Worm (Caenorhabditis elegans) whole organism, late embryonic: ENCODE data around the gene F22B5.4.
A peak's percentile ranks its signal among the peaks of the same experiment; 100 is the strongest.

Source experiments
- C08G9.2 ChIP-seq: sonication (generic microtip); optimal IDR thresholded peaks from 2 replicates; lab custom pipeline; 2016; ENCODE audit warnings: mild to moderate bottlenecking, missing genetic modification characterization, moderate library complexity, missing compliant biosample characterization
- C38D4.7 ChIP-seq: fragments of 200-800 bp; sonication (Bioruptor generic); optimal IDR thresholded peaks from 2 replicates; lab custom pipeline; 2018; ENCODE audit warnings: mild to moderate bottlenecking, missing genetic modification characterization, moderate library complexity, missing compliant biosample characterization
- F13H6.1 ChIP-seq: sonication (generic microtip); optimal IDR thresholded peaks from 2 replicates; lab custom pipeline; 2016; ENCODE audit warnings: missing genetic modification characterization, missing compliant biosample characterization
- K02D7.2 ChIP-seq: sonication (generic microtip); optimal IDR thresholded peaks from 2 replicates; lab custom pipeline; 2017; ENCODE audit warnings: mild to moderate bottlenecking, missing genetic modification characterization, missing compliant biosample characterization
- K09A11.1 ChIP-seq: sonication (generic microtip); optimal IDR thresholded peaks from 2 replicates; lab custom pipeline; 2017; ENCODE audit warnings: antibody characterized with exemption, mild to moderate bottlenecking, missing genetic modification characterization, missing compliant biosample characterization; ENCODE audit not compliant: insufficient read depth
- Y22D7AL.16 ChIP-seq: sonication (generic microtip); optimal IDR thresholded peaks from 2 replicates; lab custom pipeline; 2016; ENCODE audit warnings: missing genetic modification characterization, missing compliant biosample characterization
- ahr-1 ChIP-seq: sonication (generic microtip); optimal IDR thresholded peaks from 2 replicates; lab custom pipeline; 2016; ENCODE audit warnings: missing genetic modification characterization, missing compliant biosample characterization
- ama-1 ChIP-seq: fragments of 150-350 bp; optimal IDR thresholded peaks from 2 replicates; lab custom pipeline; 2014
- ceh-14 ChIP-seq: sonication (generic microtip); optimal IDR thresholded peaks from 2 replicates; lab custom pipeline; 2016; ENCODE audit warnings: missing genotype, missing genetic modification characterization, missing compliant biosample characterization
- ceh-18 ChIP-seq: sonication (generic microtip); optimal IDR thresholded peaks from 2 replicates; lab custom pipeline; 2016; ENCODE audit warnings: missing genetic modification characterization, missing compliant biosample characterization
- ceh-19 ChIP-seq: fragments of 200-800 bp; sonication (Bioruptor generic); optimal IDR thresholded peaks from 2 replicates; lab custom pipeline; 2018; ENCODE audit warnings: mild to moderate bottlenecking, missing genetic modification characterization, missing compliant biosample characterization
- ceh-22 ChIP-seq: sonication (generic microtip); optimal IDR thresholded peaks from 2 replicates; lab custom pipeline; 2017; ENCODE audit warnings: missing biosample characterization, missing genetic modification characterization
- ceh-24 ChIP-seq: sonication (generic microtip); optimal IDR thresholded peaks from 2 replicates; lab custom pipeline; 2016; ENCODE audit warnings: mild to moderate bottlenecking, missing genetic modification characterization, missing compliant biosample characterization
- ceh-31 ChIP-seq: sonication (generic microtip); optimal IDR thresholded peaks from 2 replicates; lab custom pipeline; 2016; ENCODE audit warnings: missing genetic modification characterization, missing compliant biosample characterization
- ceh-34 ChIP-seq: sonication (generic microtip); optimal IDR thresholded peaks from 2 replicates; lab custom pipeline; 2016; ENCODE audit warnings: mild to moderate bottlenecking, missing genetic modification characterization, missing compliant biosample characterization
- ceh-45 ChIP-seq: fragments of 200-800 bp; sonication (Bioruptor generic); IDR thresholded peaks from 2 replicates; pipeline ENCODE4 v1.3.6; 2022; ENCODE audit warnings: missing genetic modification reagents, missing genetic modification characterization, missing compliant biosample characterization
- ceh-6 ChIP-seq: fragments of 200-800 bp; sonication (Bioruptor generic); optimal IDR thresholded peaks from 2 replicates; lab custom pipeline; 2018; ENCODE audit warnings: mild to moderate bottlenecking, missing genetic modification characterization, missing compliant biosample characterization
- che-1 ChIP-seq: sonication (generic microtip); optimal IDR thresholded peaks from 2 replicates; lab custom pipeline; 2016; ENCODE audit warnings: mild to moderate bottlenecking, missing genetic modification characterization, missing compliant biosample characterization
- dmd-4 ChIP-seq: sonication (generic microtip); optimal IDR thresholded peaks from 2 replicates; lab custom pipeline; 2016; ENCODE audit warnings: borderline replicate concordance, missing genetic modification characterization, missing compliant biosample characterization
- dve-1 ChIP-seq: sonication (generic microtip); optimal IDR thresholded peaks from 2 replicates; lab custom pipeline; 2017; ENCODE audit warnings: antibody characterized with exemption, mild to moderate bottlenecking, missing genetic modification characterization, missing compliant biosample characterization
- elt-4 ChIP-seq: sonication (generic microtip); optimal IDR thresholded peaks from 2 replicates; lab custom pipeline; 2016; ENCODE audit warnings: missing genetic modification characterization, missing compliant biosample characterization
- fax-1 ChIP-seq: sonication (generic microtip); optimal IDR thresholded peaks from 2 replicates; lab custom pipeline; 2016; ENCODE audit warnings: missing genotype, missing genetic modification characterization, missing compliant biosample characterization
- fkh-10 ChIP-seq: fragments of 150-350 bp; optimal IDR thresholded peaks from 2 replicates; lab custom pipeline; 2014; ENCODE audit warnings: missing biosample characterization, missing genetic modification reagents, missing genetic modification characterization
- fkh-6 ChIP-seq: sonication (generic microtip); optimal IDR thresholded peaks from 2 replicates; lab custom pipeline; 2016; ENCODE audit warnings: missing genetic modification characterization, missing compliant biosample characterization
- gmeb-2 ChIP-seq: sonication (generic microtip); optimal IDR thresholded peaks from 2 replicates; lab custom pipeline; 2016; ENCODE audit warnings: missing genetic modification characterization, inconsistent platforms, missing compliant biosample characterization
- hlh-13 ChIP-seq: fragments of 200-800 bp; sonication (Bioruptor generic); optimal IDR thresholded peaks from 2 replicates; lab custom pipeline; 2018; ENCODE audit warnings: mild to moderate bottlenecking, missing genetic modification characterization, missing compliant biosample characterization
- hlh-30 ChIP-seq: sonication (generic microtip); optimal IDR thresholded peaks from 2 replicates; lab custom pipeline; 2017; ENCODE audit warnings: antibody characterized with exemption, missing genetic modification characterization, missing compliant biosample characterization; ENCODE audit not compliant: insufficient read depth
- lim-6 ChIP-seq: sonication (generic microtip); optimal IDR thresholded peaks from 2 replicates; lab custom pipeline; 2016; ENCODE audit warnings: missing genetic modification characterization, missing compliant biosample characterization
- lin-11 ChIP-seq: fragments of 200-800 bp; sonication (Bioruptor generic); optimal IDR thresholded peaks from 2 replicates; lab custom pipeline; 2018; ENCODE audit warnings: mild to moderate bottlenecking, missing genetic modification characterization, missing compliant biosample characterization
- madf-2 ChIP-seq: sonication (generic microtip); optimal IDR thresholded peaks from 2 replicates; lab custom pipeline; 2017; ENCODE audit warnings: missing genetic modification characterization, missing compliant biosample characterization
- mec-3 ChIP-seq: sonication (generic microtip); optimal IDR thresholded peaks from 2 replicates; lab custom pipeline; 2016; ENCODE audit warnings: borderline replicate concordance, missing genetic modification characterization, missing compliant biosample characterization
- nfya-1 ChIP-seq: sonication (generic microtip); optimal IDR thresholded peaks from 2 replicates; lab custom pipeline; 2017; ENCODE audit warnings: missing genetic modification characterization, mild to moderate bottlenecking, missing compliant biosample characterization, antibody characterized with exemption, moderate library complexity
- nhr-11 ChIP-seq: fragments of 150-350 bp; optimal IDR thresholded peaks from 2 replicates; lab custom pipeline; 2014; ENCODE audit warnings: missing biosample characterization, missing genetic modification characterization
- nhr-232 ChIP-seq: sonication (generic microtip); optimal IDR thresholded peaks from 2 replicates; lab custom pipeline; 2016; ENCODE audit warnings: missing genetic modification characterization, missing compliant biosample characterization
- odd-2 ChIP-seq: sonication (generic microtip); optimal IDR thresholded peaks from 2 replicates; lab custom pipeline; 2017; ENCODE audit warnings: antibody characterized with exemption, mild to moderate bottlenecking, missing genetic modification characterization, missing compliant biosample characterization
- pat-9 ChIP-seq: fragments of 200-800 bp; sonication (Bioruptor generic); optimal IDR thresholded peaks from 2 replicates; lab custom pipeline; 2018; ENCODE audit warnings: mild to moderate bottlenecking, missing genetic modification characterization, moderate library complexity, missing compliant biosample characterization
- pha-4 ChIP-seq: fragments of 150-350 bp; optimal IDR thresholded peaks from 2 replicates; lab custom pipeline; 2018; ENCODE audit warnings: missing biosample characterization, missing genetic modification reagents, missing genetic modification characterization
- pqm-1 ChIP-seq: sonication (generic microtip); optimal IDR thresholded peaks from 2 replicates; lab custom pipeline; 2016; ENCODE audit warnings: missing genetic modification characterization, missing compliant biosample characterization
- pros-1 ChIP-seq: fragments of 150-350 bp; optimal IDR thresholded peaks from 2 replicates; lab custom pipeline; 2014; ENCODE audit warnings: missing biosample characterization, missing genetic modification reagents, missing genetic modification characterization
- ref-2 ChIP-seq: sonication (generic microtip); optimal IDR thresholded peaks from 2 replicates; lab custom pipeline; 2016; ENCODE audit warnings: missing genetic modification characterization, missing compliant biosample characterization
- rnt-1 ChIP-seq: sonication (generic microtip); optimal IDR thresholded peaks from 2 replicates; lab custom pipeline; 2016; ENCODE audit warnings: missing genetic modification characterization, missing compliant biosample characterization
- sox-2 ChIP-seq: fragments of 200-800 bp; sonication (Bioruptor generic); IDR thresholded peaks from 2 replicates; pipeline ENCODE4 v1.3.6; 2022; ENCODE audit warnings: missing genetic modification reagents, missing genetic modification characterization, missing compliant biosample characterization
- sox-4 ChIP-seq: sonication (generic microtip); optimal IDR thresholded peaks from 2 replicates; lab custom pipeline; 2017; ENCODE audit warnings: mild to moderate bottlenecking, missing genetic modification characterization, inconsistent platforms, missing compliant biosample characterization
- syd-9 ChIP-seq: sonication (generic microtip); optimal IDR thresholded peaks from 2 replicates; lab custom pipeline; 2016; ENCODE audit warnings: mild to moderate bottlenecking, missing genetic modification characterization, moderate library complexity, missing compliant biosample characterization
- tbx-2 ChIP-seq: sonication (generic microtip); optimal IDR thresholded peaks from 2 replicates; lab custom pipeline; 2016; ENCODE audit warnings: missing genetic modification characterization, missing compliant biosample characterization
- unc-86 ChIP-seq: sonication (generic microtip); optimal IDR thresholded peaks from 2 replicates; lab custom pipeline; 2016; ENCODE audit warnings: missing genetic modification characterization, missing compliant biosample characterization
- zip-5 ChIP-seq: sonication (generic microtip); optimal IDR thresholded peaks from 2 replicates; lab custom pipeline; 2016; ENCODE audit warnings: missing genetic modification characterization, missing compliant biosample characterization
- ztf-16 ChIP-seq: sonication (generic microtip); optimal IDR thresholded peaks from 2 replicates; lab custom pipeline; 2017; ENCODE audit warnings: missing genetic modification characterization, missing compliant biosample characterization

The F22B5.4 gene

ce11 chrII:8496184-8496583 lies 46.7 kb downstream of the F22B5.4 start:
- TF ChIP-seq lim-6 (tag; lab: Kevin White, UChicago) (no peak), ceh-19 (GFP tag; lab: Kevin White, UChicago) (no peak), pqm-1 (tag; lab: Kevin White, UChicago) (no peak), sox-4 (tag; lab: Kevin White, UChicago) (no peak), ceh-31 (no peak), odd-2 (tag; lab: Kevin White, UChicago) (no peak), ztf-16 (tag; lab: Kevin White, UChicago) (no peak), dve-1 (tag; lab: Kevin White, UChicago) (no peak), ceh-22 (tag; lab: Kevin White, UChicago) (no peak), K02D7.2 (tag; lab: Kevin White, UChicago) (no peak), gmeb-2 (no peak)

ce11 chrII:8498173-8498572 lies 48.7 kb downstream of the F22B5.4 start:
- TF ChIP-seq ceh-45 (GFP tag; lab: Robert Waterston, UW): no peak

- no peak for TF ChIP-seq ceh-6 (GFP tag; lab: Kevin White, UChicago)
- TF ChIP-seq hlh-30: no peak
- no peak for TF ChIP-seq ahr-1 (tag; lab: Kevin White, UChicago)
- no peak for TF ChIP-seq F13H6.1 (tag; lab: Kevin White, UChicago)
- TF ChIP-seq ceh-31: peak; percentile 8
- TF ChIP-seq sox-2 (GFP tag; lab: Robert Waterston, UW): no peak
- TF ChIP-seq ceh-34 (tag; lab: Kevin White, UChicago): peak; percentile 54
- no peak for TF ChIP-seq nhr-232 (tag; lab: Kevin White, UChicago)
- TF ChIP-seq tbx-2 (tag; lab: Kevin White, UChicago): peak; percentile 46
- TF ChIP-seq C08G9.2 (tag; lab: Kevin White, UChicago): no peak
- TF ChIP-seq pha-4: no peak
- TF ChIP-seq pqm-1 (tag; lab: Kevin White, UChicago): no peak
- no peak for TF ChIP-seq mec-3 (tag; lab: Kevin White, UChicago)
- TF ChIP-seq ceh-24 (tag; lab: Kevin White, UChicago): no peak
- no peak for TF ChIP-seq zip-5 (tag; lab: Kevin White, UChicago)
- no peak for TF ChIP-seq pat-9 (tag; lab: Kevin White, UChicago)
- peak; percentile 21 for TF ChIP-seq syd-9 (tag; lab: Kevin White, UChicago)
- no peak for TF ChIP-seq sox-4 (tag; lab: Kevin White, UChicago)
- TF ChIP-seq elt-4 (tag; lab: Kevin White, UChicago): no peak
- no peak for TF ChIP-seq pros-1 (tag; lab: Kevin White, UChicago)
- no peak for TF ChIP-seq fkh-10
- TF ChIP-seq ceh-18: peak; percentile 88
- no peak for TF ChIP-seq dve-1 (tag; lab: Kevin White, UChicago)
- TF ChIP-seq C38D4.7: no peak
- TF ChIP-seq K09A11.1 (tag; lab: Kevin White, UChicago): no peak
- no peak for TF ChIP-seq unc-86 (tag; lab: Kevin White, UChicago)
- no peak for TF ChIP-seq K02D7.2 (tag; lab: Kevin White, UChicago)
- peak; percentile 36 for TF ChIP-seq nfya-1
- TF ChIP-seq fkh-6 (tag; lab: Kevin White, UChicago): no peak
- TF ChIP-seq fax-1 (tag; lab: Kevin White, UChicago): no peak
- no peak for TF ChIP-seq nhr-11 (tag; lab: Kevin White, UChicago)
- TF ChIP-seq ceh-19 (GFP tag; lab: Kevin White, UChicago): no peak
- no peak for TF ChIP-seq hlh-13 (GFP tag; lab: Kevin White, UChicago)
- TF ChIP-seq ama-1: no peak
- TF ChIP-seq ref-2 (tag; lab: Kevin White, UChicago): no peak
- no peak for TF ChIP-seq gmeb-2
- TF ChIP-seq dmd-4 (tag; lab: Kevin White, UChicago): no peak
- TF ChIP-seq lin-11 (tag; lab: Kevin White, UChicago): no peak
- TF ChIP-seq che-1 (tag; lab: Kevin White, UChicago): no peak
- no peak for TF ChIP-seq madf-2 (tag; lab: Kevin White, UChicago)
- TF ChIP-seq ceh-14 (tag; lab: Kevin White, UChicago): no peak
- TF ChIP-seq Y22D7AL.16 (tag; lab: Kevin White, UChicago): no peak
- no peak for TF ChIP-seq ceh-22 (tag; lab: Kevin White, UChicago)
- TF ChIP-seq rnt-1 (tag; lab: Kevin White, UChicago): peak; percentile 63
- TF ChIP-seq ztf-16 (tag; lab: Kevin White, UChicago): no peak
These were observed 49.5 kb downstream of the F22B5.4 start for ce11 chrII:8499021-8499420.
